Worm (Caenorhabditis elegans) whole organism, late embryonic: Measurements from ENCODE around the gene C44C10.5.

Experiments
- C08G9.2 ChIP-seq: sonication (generic microtip); optimal IDR thresholded peaks from 2 replicates; lab custom pipeline; 2016; ENCODE audit warnings: mild to moderate bottlenecking, missing genetic modification characterization, moderate library complexity, missing compliant biosample characterization
- F13H6.1 ChIP-seq: sonication (generic microtip); optimal IDR thresholded peaks from 2 replicates; lab custom pipeline; 2016; ENCODE audit warnings: missing genetic modification characterization, missing compliant biosample characterization
- K02D7.2 ChIP-seq: sonication (generic microtip); optimal IDR thresholded peaks from 2 replicates; lab custom pipeline; 2017; ENCODE audit warnings: mild to moderate bottlenecking, missing genetic modification characterization, missing compliant biosample characterization
- K09A11.1 ChIP-seq: sonication (generic microtip); optimal IDR thresholded peaks from 2 replicates; lab custom pipeline; 2017; ENCODE audit warnings: antibody characterized with exemption, mild to moderate bottlenecking, missing genetic modification characterization, missing compliant biosample characterization; ENCODE audit not compliant: insufficient read depth
- Y22D7AL.16 ChIP-seq: sonication (generic microtip); optimal IDR thresholded peaks from 2 replicates; lab custom pipeline; 2016; ENCODE audit warnings: missing genetic modification characterization, missing compliant biosample characterization
- ahr-1 ChIP-seq: sonication (generic microtip); optimal IDR thresholded peaks from 2 replicates; lab custom pipeline; 2016; ENCODE audit warnings: missing genetic modification characterization, missing compliant biosample characterization
- ceh-2 ChIP-seq: sonication (generic microtip); optimal IDR thresholded peaks from 2 replicates; lab custom pipeline; 2016; ENCODE audit warnings: missing genotype, missing genetic modification characterization, missing compliant biosample characterization
- ceh-22 ChIP-seq: sonication (generic microtip); optimal IDR thresholded peaks from 2 replicates; lab custom pipeline; 2017; ENCODE audit warnings: missing biosample characterization, missing genetic modification characterization
- ceh-30 ChIP-seq: fragments of 150-350 bp; optimal IDR thresholded peaks from 2 replicates; lab custom pipeline; 2014; ENCODE audit warnings: missing biosample characterization, missing genetic modification characterization
- ceh-31 ChIP-seq: sonication (generic microtip); optimal IDR thresholded peaks from 2 replicates; lab custom pipeline; 2016; ENCODE audit warnings: missing genetic modification characterization, missing compliant biosample characterization
- ceh-34 ChIP-seq: sonication (generic microtip); optimal IDR thresholded peaks from 2 replicates; lab custom pipeline; 2016; ENCODE audit warnings: mild to moderate bottlenecking, missing genetic modification characterization, missing compliant biosample characterization
- ceh-48 ChIP-seq: sonication (generic microtip); optimal IDR thresholded peaks from 2 replicates; lab custom pipeline; 2016; ENCODE audit warnings: missing genetic modification characterization, inconsistent platforms, missing compliant biosample characterization
- ceh-6 ChIP-seq: fragments of 200-800 bp; sonication (Bioruptor generic); optimal IDR thresholded peaks from 2 replicates; lab custom pipeline; 2018; ENCODE audit warnings: mild to moderate bottlenecking, missing genetic modification characterization, missing compliant biosample characterization
- ceh-9 ChIP-seq: sonication (generic microtip); optimal IDR thresholded peaks from 2 replicates; lab custom pipeline; 2016; ENCODE audit warnings: mild to moderate bottlenecking, missing genetic modification characterization, inconsistent platforms, missing compliant biosample characterization
- dve-1 ChIP-seq: sonication (generic microtip); optimal IDR thresholded peaks from 2 replicates; lab custom pipeline; 2017; ENCODE audit warnings: antibody characterized with exemption, mild to moderate bottlenecking, missing genetic modification characterization, missing compliant biosample characterization
- fkh-10 ChIP-seq: fragments of 150-350 bp; optimal IDR thresholded peaks from 2 replicates; lab custom pipeline; 2014; ENCODE audit warnings: missing biosample characterization, missing genetic modification reagents, missing genetic modification characterization
- fkh-6 ChIP-seq: sonication (generic microtip); optimal IDR thresholded peaks from 2 replicates; lab custom pipeline; 2016; ENCODE audit warnings: missing genetic modification characterization, missing compliant biosample characterization
- gmeb-2 ChIP-seq: sonication (generic microtip); optimal IDR thresholded peaks from 2 replicates; lab custom pipeline; 2016; ENCODE audit warnings: missing genetic modification characterization, inconsistent platforms, missing compliant biosample characterization
- hlh-15 ChIP-seq: sonication (generic microtip); optimal IDR thresholded peaks from 2 replicates; lab custom pipeline; 2016; ENCODE audit warnings: missing genetic modification characterization, missing compliant biosample characterization
- lim-6 ChIP-seq: sonication (generic microtip); optimal IDR thresholded peaks from 2 replicates; lab custom pipeline; 2016; ENCODE audit warnings: missing genetic modification characterization, missing compliant biosample characterization
- lin-11 ChIP-seq: fragments of 200-800 bp; sonication (Bioruptor generic); optimal IDR thresholded peaks from 2 replicates; lab custom pipeline; 2018; ENCODE audit warnings: mild to moderate bottlenecking, missing genetic modification characterization, missing compliant biosample characterization
- mec-3 ChIP-seq: sonication (generic microtip); optimal IDR thresholded peaks from 2 replicates; lab custom pipeline; 2016; ENCODE audit warnings: borderline replicate concordance, missing genetic modification characterization, missing compliant biosample characterization
- nfya-1 ChIP-seq: sonication (generic microtip); optimal IDR thresholded peaks from 2 replicates; lab custom pipeline; 2017; ENCODE audit warnings: missing genetic modification characterization, mild to moderate bottlenecking, missing compliant biosample characterization, antibody characterized with exemption, moderate library complexity
- nhr-11 ChIP-seq: fragments of 150-350 bp; optimal IDR thresholded peaks from 2 replicates; lab custom pipeline; 2014; ENCODE audit warnings: missing biosample characterization, missing genetic modification characterization
- npax-4 ChIP-seq: sonication (generic microtip); optimal IDR thresholded peaks from 2 replicates; lab custom pipeline; 2016; ENCODE audit warnings: missing genetic modification characterization, missing compliant biosample characterization
- odd-2 ChIP-seq: sonication (generic microtip); optimal IDR thresholded peaks from 2 replicates; lab custom pipeline; 2017; ENCODE audit warnings: antibody characterized with exemption, mild to moderate bottlenecking, missing genetic modification characterization, missing compliant biosample characterization
- pag-3 ChIP-seq: sonication (generic microtip); optimal IDR thresholded peaks from 2 replicates; lab custom pipeline; 2016; ENCODE audit warnings: missing compliant biosample characterization, missing genetic modification characterization, borderline replicate concordance
- pqm-1 ChIP-seq: sonication (generic microtip); optimal IDR thresholded peaks from 2 replicates; lab custom pipeline; 2016; ENCODE audit warnings: missing genetic modification characterization, missing compliant biosample characterization
- ref-2 ChIP-seq: sonication (generic microtip); optimal IDR thresholded peaks from 2 replicates; lab custom pipeline; 2016; ENCODE audit warnings: missing genetic modification characterization, missing compliant biosample characterization
- rnt-1 ChIP-seq: sonication (generic microtip); optimal IDR thresholded peaks from 2 replicates; lab custom pipeline; 2016; ENCODE audit warnings: missing genetic modification characterization, missing compliant biosample characterization
- sdc-2 ChIP-seq: sonication (generic microtip); optimal IDR thresholded peaks from 2 replicates; lab custom pipeline; 2016; ENCODE audit warnings: missing genotype, missing genetic modification characterization, missing compliant biosample characterization
- sox-2 ChIP-seq: fragments of 200-800 bp; sonication (Bioruptor generic); IDR thresholded peaks from 2 replicates; pipeline ENCODE4 v1.3.6; 2022; ENCODE audit warnings: missing genetic modification reagents, missing genetic modification characterization, missing compliant biosample characterization
- sox-4 ChIP-seq: sonication (generic microtip); optimal IDR thresholded peaks from 2 replicates; lab custom pipeline; 2017; ENCODE audit warnings: mild to moderate bottlenecking, missing genetic modification characterization, inconsistent platforms, missing compliant biosample characterization
- unc-42 ChIP-seq: sonication (generic microtip); optimal IDR thresholded peaks from 2 replicates; lab custom pipeline; 2016; ENCODE audit warnings: missing genotype, missing genetic modification characterization, missing compliant biosample characterization
- unc-86 ChIP-seq: sonication (generic microtip); optimal IDR thresholded peaks from 2 replicates; lab custom pipeline; 2016; ENCODE audit warnings: missing genetic modification characterization, missing compliant biosample characterization
- ztf-16 ChIP-seq: sonication (generic microtip); optimal IDR thresholded peaks from 2 replicates; lab custom pipeline; 2017; ENCODE audit warnings: missing genetic modification characterization, missing compliant biosample characterization

Gene C44C10.5

ce11 chrX:11693092-11693491, 2.8 kb downstream of the C44C10.5 start, which contains the start of gene smcl-1 (continued):
- TF ChIP-seq ceh-31 (tag; lab: Kevin White, UChicago) (peak; percentile 74), hlh-15 (tag; lab: Kevin White, UChicago) (no peak), pqm-1 (no peak), lim-6 (tag; lab: Kevin White, UChicago) (no peak), C08G9.2 (peak; percentile 42), ref-2 (no peak), ceh-2 (tag; lab: Kevin White, UChicago) (peak; percentile 56), K02D7.2 (tag; lab: Kevin White, UChicago) (no peak), ceh-9 (no peak), dve-1 (tag; lab: Kevin White, UChicago) (no peak), sox-2 (GFP tag; lab: Robert Waterston, UW) (no peak)

- TF ChIP-seq pag-3 (no peak), lin-11 (no peak), gmeb-2 (tag; lab: Kevin White, UChicago) (no peak)
- TF ChIP-seq, all 69 proteins: peak for 0
Measured at ce11 chrX:11696696-11697095, 6.4 kb downstream of the C44C10.5 start, which contains the start of gene C44C10.12. Gene C44C10.12 (plus strand): TSS chrX:11696996.

ce11 chrX:11700263-11700662, 9.9 kb downstream of the C44C10.5 start, which contains the start of gene C44C10.15:
Gene C44C10.15 (minus strand): TSS chrX:11700363.
- TF ChIP-seq K02D7.2 (tag; lab: Kevin White, UChicago) (no peak), nhr-11 (tag; lab: Kevin White, UChicago) (no peak), fkh-10 (GFP tag; lab: Kevin White, UChicago) (no peak), ceh-48 (tag; lab: Kevin White, UChicago) (no peak), odd-2 (tag; lab: Kevin White, UChicago) (no peak), sox-4 (tag; lab: Kevin White, UChicago) (no peak), Y22D7AL.16 (tag; lab: Kevin White, UChicago) (no peak), npax-4 (tag; lab: Kevin White, UChicago) (no peak), ceh-9 (no peak), unc-86 (no peak)

- TF ChIP-seq ceh-34 (tag; lab: Kevin White, UChicago) (no peak), rnt-1 (no peak), unc-42 (tag; lab: Kevin White, UChicago) (no peak), mec-3 (no peak), fkh-6 (tag; lab: Kevin White, UChicago) (no peak), pag-3 (no peak), gmeb-2 (tag; lab: Kevin White, UChicago) (no peak), ceh-6 (no peak), ceh-22 (tag; lab: Kevin White, UChicago) (no peak), ztf-16 (tag; lab: Kevin White, UChicago) (no peak), nfya-1 (tag; lab: Kevin White, UChicago) (no peak), ahr-1 (tag; lab: Kevin White, UChicago) (no peak), ceh-30 (tag; lab: Kevin White, UChicago) (no peak), sdc-2 (tag; lab: Kevin White, UChicago) (no peak), F13H6.1 (tag; lab: Kevin White, UChicago) (no peak), ceh-2 (tag; lab: Kevin White, UChicago) (no peak), sox-4 (tag; lab: Kevin White, UChicago) (no peak)
Measured at ce11 chrX:11702236-11702635, 11.9 kb downstream of the C44C10.5 start, which contains the start of gene C44C10.3. Gene C44C10.3 (plus strand): TSS chrX:11702536.

ce11 chrX:11710229-11710628, 19.9 kb downstream of the C44C10.5 start, which contains the start of gene C44C10.11:
Gene C44C10.11 (minus strand): TSS chrX:11710343.
- no peak for TF ChIP-seq K09A11.1 (tag; lab: Kevin White, UChicago)
- peak; percentile 11 for TF ChIP-seq unc-42 (tag; lab: Kevin White, UChicago)
